Worm (Caenorhabditis elegans): ENCODE results near the gene air-1.

- TF ChIP-seq lin-39 (tag; optimal IDR thresholded peaks at IDR 0.05) (no peak), unc-62 (GFP tag; optimal IDR thresholded peaks at IDR 0.05) (no peak), egl-27 (tag; optimal IDR thresholded peaks at IDR 0.05) (no peak), sma-9 (GFP tag; optimal IDR thresholded peaks at IDR 0.05) (no peak), sma-9 (tag; optimal IDR thresholded peaks at IDR 0.05) (no peak), nhr-6 (tag; optimal IDR thresholded peaks at IDR 0.05) (no peak), ztf-1 (GFP tag; conservative IDR thresholded peaks at IDR 0.05) (no peak)
Observed at ce11 chrV:8217661-8218265, 3.5 kb upstream of the air-1 start, which contains the start of gene K07C11.8.
